Worm (Caenorhabditis elegans): ENCODE measurements around the gene T28A11.13.

ce11 chrV:3289267-3289666, 39.2 kb upstream of the T28A11.13 start, which contains the start of gene F35F10.6:
- no peak for TF ChIP-seq drap-1 (GFP tag; optimal IDR thresholded peaks at IDR 0.05)
- TF ChIP-seq pha-4 (tag; optimal IDR thresholded peaks at IDR 0.05), result no peak
- no peak for TF ChIP-seq nhr-12 (tag; optimal IDR thresholded peaks at IDR 0.05)
- no peak for TF ChIP-seq ces-1 (GFP tag; optimal IDR thresholded peaks at IDR 0.05)
- TF ChIP-seq ztf-11 (tag; optimal IDR thresholded peaks at IDR 0.05), result no peak

Measured in whole organism, mixed stage, embryonic.